Fruit fly (Drosophila melanogaster): ENCODE measurements around the gene CG34299.

CG34299 gene

dm6 chr3R:30265420-30265819, 16.0 kb downstream of the CG34299 start (continued):
- TF ChIP-seq ci (GFP tag; IDR thresholded peaks at IDR 0.05) (peak; percentile 84), ewg (GFP tag; optimal IDR thresholded peaks at IDR 0.05) (peak; percentile 53), sd (tag; optimal IDR thresholded peaks at IDR 0.05) (peak; percentile 66), Pdp1 (GFP tag; optimal IDR thresholded peaks at IDR 0.05) (peak in 1 of 2 experiments; percentile 10), unpg (GFP tag; optimal IDR thresholded peaks at IDR 0.05) (peak; percentile 66), CG33557 (GFP tag; optimal IDR thresholded peaks at IDR 0.05) (peak; percentile 41), CG3726 (GFP tag; IDR thresholded peaks at IDR 0.05) (0 out of 3 replicates have a peak, but pooled peaks have one; percentile 18), CG7963 (GFP tag; IDR thresholded peaks at IDR 0.05; ENCODE audit: partially characterized antibody) (no peak), CG10979 (tag; optimal IDR thresholded peaks at IDR 0.05) (peak; percentile 63), CG11398 (GFP tag; optimal IDR thresholded peaks at IDR 0.05) (no peak), Lhr (GFP tag; optimal IDR thresholded peaks at IDR 0.05) (peak; percentile 3), CG17361 (GFP tag; IDR thresholded peaks at IDR 0.05) (peak; percentile 64), fd96Cb (tag; optimal IDR thresholded peaks at IDR 0.05) (peak; percentile 50), CG4360 (GFP tag; IDR thresholded peaks at IDR 0.05) (peak; percentile 40; the same call in 1 of the 2 replicates), ap (GFP tag; IDR thresholded peaks at IDR 0.05) (0 out of 2 replicates have a peak, but pooled peaks have one; percentile 39), pum (GFP tag; optimal IDR thresholded peaks at IDR 0.05) (peak; percentile 16), jing (GFP tag; optimal IDR thresholded peaks at IDR 0.05) (peak; percentile 50), Rx (GFP tag; IDR thresholded peaks at IDR 0.05) (peak; percentile 66), Ets65A (GFP tag) (peak; percentile 88), NFAT (GFP tag; IDR thresholded peaks at IDR 0.05) (0 out of 2 replicates have a peak, but pooled peaks have one; percentile 12), CG1603 (tag; optimal IDR thresholded peaks at IDR 0.05) (peak; percentile 83), lmd (GFP tag; IDR thresholded peaks at IDR 0.05) (peak; percentile 58), CG14710 (tag; optimal IDR thresholded peaks at IDR 0.05) (peak; percentile 36), CG11560 (tag; IDR thresholded peaks at IDR 0.05) (peak; percentile 42; the same call in 1 of the 3 replicates), pan (optimal IDR thresholded peaks at IDR 0.05) (no peak), pan (GFP tag; optimal IDR thresholded peaks at IDR 0.05 in 1 of 2, IDR thresholded peaks at IDR 0.05 in 1 of 2) (peak in 1 of 2 experiments; percentile 60), Bgb (GFP tag; IDR thresholded peaks at IDR 0.05; ENCODE audit: partially characterized antibody) (no peak), chm (GFP tag; IDR thresholded peaks at IDR 0.05) (peak; percentile 49), CG8924 (tag; optimal IDR thresholded peaks at IDR 0.05) (peak; percentile 47), D19B (GFP tag; optimal IDR thresholded peaks at IDR 0.05) (no peak), CG14014 (GFP tag; IDR thresholded peaks at IDR 0.05) (no peak), fd102C (GFP tag; optimal IDR thresholded peaks at IDR 0.05) (peak; percentile 32), Ada2b (GFP tag; IDR thresholded peaks at IDR 0.05) (peak; percentile 69; the same call in 1 of the 2 replicates), CG2712 (tag; optimal IDR thresholded peaks at IDR 0.05) (peak; percentile 75), CG3281 (GFP tag; optimal IDR thresholded peaks at IDR 0.05) (no peak), CG32767 (GFP tag; IDR thresholded peaks at IDR 0.05) (peak; percentile 36; the same call in 1 of the 2 replicates), peb (GFP tag; IDR thresholded peaks at IDR 0.05) (peak; percentile 54; the same call in 1 of the 2 replicates), MBD-R2 (GFP tag; IDR thresholded peaks at IDR 0.05) (no peak), CG13424 (tag; optimal IDR thresholded peaks at IDR 0.05) (peak; percentile 67), ttk (GFP tag; IDR thresholded peaks at IDR 0.05) (peak; percentile 69; the same call in 1 of the 2 replicates), sc (optimal IDR thresholded peaks at IDR 0.05) (no peak), sc (GFP tag; optimal IDR thresholded peaks at IDR 0.05) (peak; percentile 23), Nf-YC (tag; optimal IDR thresholded peaks at IDR 0.05) (no peak), CG6254 (GFP tag; optimal IDR thresholded peaks at IDR 0.05) (peak; percentile 24), Vsx1 (GFP tag; optimal IDR thresholded peaks at IDR 0.05) (no peak), jigr1 (GFP tag; IDR thresholded peaks at IDR 0.05) (0 out of 3 replicates have a peak, but pooled peaks have one; percentile 47), CG10209 (GFP tag; optimal IDR thresholded peaks at IDR 0.05) (peak; percentile 42), CG7745 (tag; optimal IDR thresholded peaks at IDR 0.05) (no peak), CG8388 (GFP tag; optimal IDR thresholded peaks at IDR 0.05) (peak; percentile 65), CG1792 (GFP tag; optimal IDR thresholded peaks at IDR 0.05) (no peak)

Data from whole organism, embryonic.